Fruit fly (Drosophila melanogaster) whole organism, wandering third instar larva: Measurements from ENCODE around the gene Rip11.

ENCODE experiments used
- Abd-B ChIP-seq: fragments of >200 bp; optimal IDR thresholded peaks from 2 replicates; lab custom pipeline; 2017; ENCODE audit warnings: missing biosample characterization, missing genetic modification characterization
- CG32264 ChIP-seq: fragments of 200-800 bp; sonication (Bioruptor generic); optimal IDR thresholded peaks from 2 replicates; lab custom pipeline; 2016; ENCODE audit warnings: missing biosample characterization, missing genetic modification characterization
- CG9705 ChIP-seq: fragments of 200-800 bp; sonication (Bioruptor generic); optimal IDR thresholded peaks from 2 replicates; lab custom pipeline; 2018; ENCODE audit warnings: missing biosample characterization, mild to moderate bottlenecking, missing genetic modification characterization
- CrebA ChIP-seq: fragments of 200-800 bp; sonication (Bioruptor generic); optimal IDR thresholded peaks from 2 replicates; lab custom pipeline; 2016; ENCODE audit warnings: missing biosample characterization, mild to moderate bottlenecking, missing genetic modification characterization, borderline replicate concordance
- Dfd ChIP-seq: fragments of >200 bp; optimal IDR thresholded peaks from 2 replicates; lab custom pipeline; 2017; ENCODE audit warnings: missing biosample characterization, missing genetic modification characterization
- Dif ChIP-seq: fragments of 200-275, 200-300 bp; sonication (Bioruptor generic); optimal IDR thresholded peaks from 2 replicates; lab custom pipeline; 2018; ENCODE audit warnings: missing biosample characterization, missing genetic modification characterization; ENCODE audit not compliant: partially characterized antibody
- GATAd ChIP-seq: sonication (Bioruptor generic); optimal IDR thresholded peaks from 2 replicates; lab custom pipeline; 2016; ENCODE audit warnings: missing biosample characterization, missing genetic modification characterization
- HLH106 ChIP-seq: fragments of 200-800 bp; optimal IDR thresholded peaks from 3 replicates; lab custom pipeline; 2019; ENCODE audit warnings: missing biosample characterization, mild to moderate bottlenecking, missing genetic modification characterization, moderate library complexity
- Hnf4 ChIP-seq: fragments of 200-800 bp; sonication (Bioruptor generic); optimal IDR thresholded peaks from 2 replicates; lab custom pipeline; 2016; ENCODE audit warnings: missing biosample characterization, mild to moderate bottlenecking, missing genetic modification characterization
- Hr78 ChIP-seq: fragments of >200 bp; optimal IDR thresholded peaks from 2 replicates; lab custom pipeline; 2017; ENCODE audit warnings: missing biosample characterization, missing genetic modification characterization
- Jra ChIP-seq: sonication (Bioruptor generic); optimal IDR thresholded peaks from 2 replicates; lab custom pipeline; 2016; ENCODE audit warnings: missing biosample characterization, missing genetic modification characterization
- Mio ChIP-seq: sonication (Bioruptor generic); optimal IDR thresholded peaks from 2 replicates; lab custom pipeline; 2016; ENCODE audit warnings: missing biosample characterization, missing genetic modification characterization
- Myc ChIP-seq: fragments of >200 bp; optimal IDR thresholded peaks from 2 replicates; lab custom pipeline; 2017
- N ChIP-seq: fragments of >200 bp; optimal IDR thresholded peaks from 2 replicates; lab custom pipeline; 2018; ENCODE audit warnings: missing biosample characterization, missing external identifiers, missing genetic modification characterization
- OdsH ChIP-seq: fragments of 200-800 bp; sonication (Bioruptor generic); optimal IDR thresholded peaks from 2 replicates; lab custom pipeline; 2016; ENCODE audit warnings: missing biosample characterization, mild to moderate bottlenecking, missing genetic modification characterization
- Rel ChIP-seq, 2 experiments: fragments of 200-800 bp; sonication (Bioruptor generic) in 1 of 2; optimal IDR thresholded peaks; 2 replicates in 1 of 2; 3 replicates in 1 of 2; lab custom pipeline; 2016 to 2019; ENCODE audit warnings: mild to moderate bottlenecking in 2 of 2, missing biosample characterization in 2 of 2, missing genetic modification characterization in 2 of 2, moderate library complexity in 1 of 2
- Sp1 ChIP-seq: fragments of 200-800 bp; sonication (Bioruptor generic); optimal IDR thresholded peaks from 3 replicates; lab custom pipeline; 2019; ENCODE audit warnings: missing biosample characterization, mild to moderate bottlenecking, missing genetic modification characterization, moderate library complexity
- Vsx2 ChIP-seq: fragments of 200-300, 225-300 bp; sonication (Bioruptor generic); optimal IDR thresholded peaks from 2 replicates; lab custom pipeline; 2018; ENCODE audit warnings: missing biosample characterization, missing genetic modification characterization; ENCODE audit not compliant: partially characterized antibody
- br ChIP-seq: fragments of 200-800 bp; sonication (Bioruptor generic); optimal IDR thresholded peaks from 2 replicates; lab custom pipeline; 2016; ENCODE audit warnings: missing biosample characterization, missing genetic modification characterization
- brk ChIP-seq: fragments of 200-800 bp; sonication (Bioruptor generic); optimal IDR thresholded peaks from 2 replicates; lab custom pipeline; 2016; ENCODE audit warnings: missing biosample characterization, mild to moderate bottlenecking, missing genetic modification characterization
- dl ChIP-seq, 2 experiments: fragments of 175-275, 200-275 bp in 1 of 2; fragments of 200-275 bp in 1 of 2; sonication (Bioruptor generic); optimal IDR thresholded peaks; lab custom pipeline; 2018; ENCODE audit warnings: mild to moderate bottlenecking in 2 of 2, missing biosample characterization in 2 of 2, missing genetic modification characterization in 2 of 2, moderate library complexity in 2 of 2; ENCODE audit not compliant: partially characterized antibody in 2 of 2, insufficient read depth in 1 of 2
- dmrt93B ChIP-seq: fragments of 200-800 bp; sonication (Bioruptor generic); optimal IDR thresholded peaks from 2 replicates; lab custom pipeline; 2018; ENCODE audit warnings: missing biosample characterization, mild to moderate bottlenecking, missing genetic modification characterization
- dsf ChIP-seq: sonication (Bioruptor generic); optimal IDR thresholded peaks from 2 replicates; lab custom pipeline; 2016; ENCODE audit warnings: missing biosample characterization, missing genetic modification characterization, borderline replicate concordance
- ey ChIP-seq: fragments of 200-800 bp; sonication (Bioruptor generic); optimal IDR thresholded peaks from 2 replicates; lab custom pipeline; 2016; ENCODE audit warnings: missing biosample characterization, missing genetic modification characterization
- foxo ChIP-seq, 2 experiments: fragments of 200-800 bp; sonication (Bioruptor generic); optimal IDR thresholded peaks; 2 replicates in 1 of 2; 3 replicates in 1 of 2; lab custom pipeline; 2016 to 2017; ENCODE audit warnings: missing biosample characterization in 2 of 2, missing genetic modification characterization in 2 of 2
- fru ChIP-seq: fragments of 200-800 bp; sonication (Bioruptor generic); optimal IDR thresholded peaks from 3 replicates; lab custom pipeline; 2016; ENCODE audit warnings: missing biosample characterization, mild to moderate bottlenecking, missing genetic modification characterization
- h ChIP-seq: fragments of 200-800 bp; sonication (Bioruptor generic); optimal IDR thresholded peaks from 3 replicates; lab custom pipeline; 2016; ENCODE audit warnings: missing biosample characterization, mild to moderate bottlenecking, missing genetic modification characterization
- jim ChIP-seq: fragments of 175-275, 200-325 bp; sonication (Bioruptor generic); optimal IDR thresholded peaks from 2 replicates; lab custom pipeline; 2016; ENCODE audit warnings: missing biosample characterization, mild to moderate bottlenecking, missing genetic modification characterization
- lola ChIP-seq: fragments of >200 bp; optimal IDR thresholded peaks from 2 replicates; lab custom pipeline; 2017; ENCODE audit warnings: missing biosample characterization, missing genetic modification characterization
- pan ChIP-seq: fragments of >200 bp; optimal IDR thresholded peaks from 2 replicates; lab custom pipeline; 2017
- psq ChIP-seq: fragments of 200-800 bp; sonication (Bioruptor generic); optimal IDR thresholded peaks from 3 replicates; lab custom pipeline; 2017; ENCODE audit warnings: missing biosample characterization, mild to moderate bottlenecking, missing genetic modification characterization, moderate library complexity
- rgr ChIP-seq: fragments of 200-800 bp; sonication (Bioruptor generic); optimal IDR thresholded peaks from 3 replicates; lab custom pipeline; 2016; ENCODE audit warnings: missing biosample characterization, mild to moderate bottlenecking, missing genetic modification characterization
- sage ChIP-seq: fragments of 200-800 bp; sonication (Bioruptor generic); optimal IDR thresholded peaks from 2 replicates; lab custom pipeline; 2016; ENCODE audit warnings: missing biosample characterization, mild to moderate bottlenecking, missing genetic modification characterization
- sv ChIP-seq: fragments of 200-800 bp; sonication (Bioruptor generic); optimal IDR thresholded peaks from 3 replicates; lab custom pipeline; 2016; ENCODE audit warnings: missing biosample characterization, missing genetic modification characterization
- tai ChIP-seq: sonication (Bioruptor generic); optimal IDR thresholded peaks from 2 replicates; lab custom pipeline; 2016; ENCODE audit warnings: missing biosample characterization, missing genetic modification characterization
- usp ChIP-seq: fragments of >200 bp; optimal IDR thresholded peaks from 2 replicates; lab custom pipeline; 2017; ENCODE audit warnings: missing biosample characterization, missing genetic modification characterization
- woc ChIP-seq: sonication (Bioruptor generic); optimal IDR thresholded peaks from 2 replicates; lab custom pipeline; 2016; ENCODE audit warnings: missing biosample characterization, mild to moderate bottlenecking, missing genetic modification characterization

Rip11 gene

dm6 chrX:18621649-18622346 is 25.6 kb downstream of the Rip11 start:
- TF ChIP-seq sage (no peak), Hnf4 (GFP tag; lab: Kevin White, UChicago) (no peak), dmrt93B (GFP tag; lab: Kevin White, UChicago) (no peak), sv (GFP tag; lab: Kevin White, UChicago) (no peak), Abd-B (GFP tag; lab: Kevin White, UChicago) (no peak), Vsx2 (no peak), Dfd (no peak), Mio (GFP tag; lab: Kevin White, UChicago) (no peak), CG32264 (GFP tag; lab: Kevin White, UChicago) (no peak), lola (no peak), br (no peak), Sp1 (GFP tag; lab: Kevin White, UChicago) (no peak), brk (GFP tag; lab: Kevin White, UChicago) (no peak), psq (GFP tag; lab: Kevin White, UChicago) (no peak), h (no peak), HLH106 (tag; lab: Kevin White, UChicago) (no peak), CG9705 (no peak)

dm6 chrX:18618122-18618521 is 29.3 kb downstream of the Rip11 start:
- TF ChIP-seq Abd-B (GFP tag; lab: Kevin White, UChicago) (no peak), OdsH (GFP tag; lab: Kevin White, UChicago) (no peak), fru (GFP tag; lab: Kevin White, UChicago) (no peak), Sp1 (GFP tag; lab: Kevin White, UChicago) (no peak), CrebA (GFP tag; lab: Kevin White, UChicago) (no peak), jim (GFP tag; lab: Kevin White, UChicago) (no peak), Rel (GFP tag; optimal IDR thresholded peaks at IDR 0.05; lab: Kevin White, UChicago) (no peak), Rel (tag; optimal IDR thresholded peaks at IDR 0.05; lab: Kevin White, UChicago) (no peak), Hr78 (no peak), Jra (no peak), dsf (GFP tag; lab: Kevin White, UChicago) (no peak), GATAd (no peak), tai (GFP tag; lab: Kevin White, UChicago) (no peak), Dif (GFP tag; lab: Kevin White, UChicago) (no peak)

dm6 chrX:18617489-18617888 is 30.0 kb downstream of the Rip11 start, which contains the start of gene CG15040:
TSS of gene CG15040 (minus strand) at chrX:18617589.
- TF ChIP-seq woc (GFP tag; lab: Kevin White, UChicago), result no peak
- no peak for TF ChIP-seq Dif (GFP tag; lab: Kevin White, UChicago)
- no peak for TF ChIP-seq OdsH (GFP tag; lab: Kevin White, UChicago)

dm6 chrX:18613434-18613833 is 34.0 kb downstream of the Rip11 start:
- TF ChIP-seq br (peak; percentile 24), woc (GFP tag; lab: Kevin White, UChicago) (no peak), GATAd (no peak), dsf (GFP tag; lab: Kevin White, UChicago) (no peak), jim (GFP tag; lab: Kevin White, UChicago) (no peak), Sp1 (GFP tag; lab: Kevin White, UChicago) (peak; percentile 30), Rel (GFP tag; optimal IDR thresholded peaks at IDR 0.05; lab: Kevin White, UChicago) (no peak), Rel (tag; optimal IDR thresholded peaks at IDR 0.05; lab: Kevin White, UChicago) (no peak), sage (no peak), tai (GFP tag; lab: Kevin White, UChicago) (no peak), psq (GFP tag; lab: Kevin White, UChicago) (no peak), CG9705 (no peak), HLH106 (tag; lab: Kevin White, UChicago) (peak; percentile 37), Dif (GFP tag; lab: Kevin White, UChicago) (no peak), dl (GFP tag; optimal IDR thresholded peaks at IDR 0.05; lab: Kevin White, UChicago; ENCODE audit: insufficient read depth in 1 of 2, partially characterized antibody in 2 of 2) (no peak), Hr78 (no peak), fru (GFP tag; lab: Kevin White, UChicago) (peak; percentile 62), brk (GFP tag; lab: Kevin White, UChicago) (no peak), h (peak; percentile 28), sv (GFP tag; lab: Kevin White, UChicago) (no peak), N (no peak), CG32264 (GFP tag; lab: Kevin White, UChicago) (no peak), Mio (GFP tag; lab: Kevin White, UChicago) (no peak), OdsH (GFP tag; lab: Kevin White, UChicago) (no peak), foxo (GFP tag; optimal IDR thresholded peaks at IDR 0.05; lab: Kevin White, UChicago) (peak in 1 of 2 experiments; percentile 58), pan (lab: Kevin White, UChicago) (no peak), Hnf4 (GFP tag; lab: Kevin White, UChicago) (no peak), CrebA (GFP tag; lab: Kevin White, UChicago) (no peak), rgr (GFP tag; lab: Kevin White, UChicago) (peak; percentile 21), ey (peak; percentile 20), lola (no peak), Abd-B (GFP tag; lab: Kevin White, UChicago) (no peak), dmrt93B (GFP tag; lab: Kevin White, UChicago) (peak; percentile 1), usp (GFP tag; lab: Kevin White, UChicago) (no peak), Myc (lab: Kevin White, UChicago) (no peak), Dfd (no peak), Vsx2 (no peak), Jra (no peak)
